Fruit fly (Drosophila melanogaster): ENCODE measurements around the gene csw.

csw gene

DNA sequence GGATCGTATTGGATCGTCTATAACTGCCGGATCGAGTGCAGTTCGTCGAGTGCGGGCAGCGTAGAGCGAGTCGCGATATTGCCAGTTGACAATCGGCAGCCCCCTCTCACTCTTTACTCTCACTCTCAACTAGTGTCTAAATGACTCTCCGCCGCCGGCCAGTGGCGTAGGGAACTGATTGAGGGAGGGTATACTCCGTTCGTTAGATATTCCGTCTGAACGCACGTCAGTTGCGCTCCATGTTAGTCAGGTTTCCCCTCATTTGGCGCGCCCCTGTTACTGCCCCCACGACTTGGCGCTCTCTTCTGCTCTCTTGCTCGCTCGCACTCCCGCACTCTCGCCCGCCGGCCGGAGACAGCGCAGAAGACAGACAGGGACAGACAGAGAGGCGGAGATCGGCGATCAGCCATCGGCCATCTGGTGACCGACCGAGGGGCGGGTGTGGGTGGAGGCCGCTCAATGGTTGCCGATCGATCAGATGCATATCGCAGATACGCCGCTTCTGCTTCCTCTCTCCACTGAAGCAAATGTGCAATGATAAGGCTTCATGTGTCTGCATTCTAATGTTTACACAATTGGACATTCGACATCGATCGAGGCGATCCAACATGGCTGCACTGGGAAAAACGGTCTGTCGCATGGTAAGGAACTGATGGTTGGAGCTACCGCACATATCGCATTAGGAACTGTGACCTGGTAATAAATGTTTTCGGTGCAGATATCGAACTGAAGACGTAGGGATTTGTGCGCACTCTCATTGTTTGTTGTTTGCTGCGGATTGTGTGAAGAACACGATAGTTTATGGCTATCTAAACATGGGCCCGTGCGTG, 43.7 kb upstream of the csw start, which contains the start of gene moody (continued):
- TF ChIP-seq CG8281 (tag; optimal IDR thresholded peaks at IDR 0.05) = peak; percentile 83
- TF ChIP-seq CG13123 (GFP tag; optimal IDR thresholded peaks at IDR 0.05) = peak; percentile 94
- no peak for TF ChIP-seq CG16813 (GFP tag; IDR thresholded peaks at IDR 0.05; ENCODE audit: partially characterized antibody)
- TF ChIP-seq lov (optimal IDR thresholded peaks at IDR 0.05) = no peak
- TF ChIP-seq lov (GFP tag; IDR thresholded peaks at IDR 0.05) = peak; percentile 98
- 0 out of 3 replicates have a peak, but pooled peaks have one; percentile 43 for TF ChIP-seq zen2 (GFP tag; IDR thresholded peaks at IDR 0.05; ENCODE audit: partially characterized antibody)
- TF ChIP-seq CG6765 (GFP tag; optimal IDR thresholded peaks at IDR 0.05) = peak; percentile 98
- peak; percentile 96 for TF ChIP-seq CG8924 (tag; optimal IDR thresholded peaks at IDR 0.05)
- peak; percentile 97 for TF ChIP-seq maf-S (GFP tag; optimal IDR thresholded peaks at IDR 0.05)
- peak; percentile 99 for TF ChIP-seq vvl (GFP tag; IDR thresholded peaks at IDR 0.05)
- peak; percentile 98 for TF ChIP-seq Meics (GFP tag; optimal IDR thresholded peaks at IDR 0.05)
- peak; percentile 86 for TF ChIP-seq Lim3 (GFP tag; IDR thresholded peaks at IDR 0.05)
- TF ChIP-seq Xrp1 (GFP tag; IDR thresholded peaks at IDR 0.05) = peak; percentile 98
- TF ChIP-seq NC2α (GFP tag; optimal IDR thresholded peaks at IDR 0.05) = peak; percentile 93
- TF ChIP-seq NFAT (GFP tag; IDR thresholded peaks at IDR 0.05) = peak; percentile 100
- peak; percentile 99 for TF ChIP-seq lmd (GFP tag; IDR thresholded peaks at IDR 0.05)
- peak; percentile 94 for TF ChIP-seq scrt (GFP tag; optimal IDR thresholded peaks at IDR 0.05)
- peak; percentile 97 for TF ChIP-seq CG3726 (GFP tag; IDR thresholded peaks at IDR 0.05)
- TF ChIP-seq Nf-YA (GFP tag; IDR thresholded peaks at IDR 0.05) = peak; percentile 96
- peak; percentile 97 for TF ChIP-seq Optix (GFP tag; IDR thresholded peaks at IDR 0.05)
- TF ChIP-seq CG12391 (tag; optimal IDR thresholded peaks at IDR 0.05) = peak; percentile 95
- peak; percentile 98 for TF ChIP-seq MBD-R2 (GFP tag; IDR thresholded peaks at IDR 0.05)
- peak; percentile 98 for TF ChIP-seq cas (GFP tag; IDR thresholded peaks at IDR 0.05)
- peak; percentile 98 for TF ChIP-seq CG12659 (GFP tag; optimal IDR thresholded peaks at IDR 0.05)
- TF ChIP-seq Tbp (GFP tag; optimal IDR thresholded peaks at IDR 0.05) = no peak
- TF ChIP-seq HmgZ (tag; optimal IDR thresholded peaks at IDR 0.05) = peak; percentile 99
- TF ChIP-seq sqz (GFP tag; optimal IDR thresholded peaks at IDR 0.05) = peak; percentile 63
- TF ChIP-seq org-1 (GFP tag; optimal IDR thresholded peaks at IDR 0.05) = peak; percentile 95
- TF ChIP-seq CG7839 (tag; optimal IDR thresholded peaks at IDR 0.05) = peak; percentile 96
- peak; percentile 35 for TF ChIP-seq CG9797 (GFP tag; optimal IDR thresholded peaks at IDR 0.05)
- peak; percentile 85 for TF ChIP-seq abd-A (tag; optimal IDR thresholded peaks at IDR 0.05)
- peak; percentile 98 for TF ChIP-seq CG12071 (GFP tag; optimal IDR thresholded peaks at IDR 0.05)
- TF ChIP-seq chinmo (GFP tag; IDR thresholded peaks at IDR 0.05; ENCODE audit: partially characterized antibody) = peak; percentile 88; the same call in 1 of the 4 replicates
- TF ChIP-seq nerfin-2 (GFP tag; IDR thresholded peaks at IDR 0.05; ENCODE audit: partially characterized antibody) = no peak
- TF ChIP-seq CG18599 (GFP tag; optimal IDR thresholded peaks at IDR 0.05) = peak; percentile 99
- peak; percentile 96 for TF ChIP-seq B-H1 (GFP tag; IDR thresholded peaks at IDR 0.05)
- peak; percentile 89 for TF ChIP-seq btn (GFP tag; optimal IDR thresholded peaks at IDR 0.05)
- peak; percentile 92 for TF ChIP-seq D19B (GFP tag; optimal IDR thresholded peaks at IDR 0.05)
- TF ChIP-seq fu2 (GFP tag; optimal IDR thresholded peaks at IDR 0.05) = peak; percentile 96
- peak; percentile 92 to 97 for TF ChIP-seq Hr51 (GFP tag; optimal IDR thresholded peaks at IDR 0.05)
- TF ChIP-seq Hr39 (optimal IDR thresholded peaks at IDR 0.05) = no peak
- peak; percentile 95 for TF ChIP-seq grau (tag; optimal IDR thresholded peaks at IDR 0.05)
- peak; percentile 87 for TF ChIP-seq CG7357 (GFP tag; IDR thresholded peaks at IDR 0.05)
- TF ChIP-seq zfh2 (GFP tag; optimal IDR thresholded peaks at IDR 0.05) = peak; percentile 98
- TF ChIP-seq Jarid2 (GFP tag; optimal IDR thresholded peaks at IDR 0.05) = peak; percentile 83
- peak; percentile 97 for TF ChIP-seq CG4730 (GFP tag; IDR thresholded peaks at IDR 0.05)
- TF ChIP-seq CG2120 (GFP tag; optimal IDR thresholded peaks at IDR 0.05) = peak; percentile 99
- no peak for TF ChIP-seq Sin3A (optimal IDR thresholded peaks at IDR 0.05)
- TF ChIP-seq CG4854 (GFP tag; optimal IDR thresholded peaks at IDR 0.05) = peak; percentile 92
- no peak for TF ChIP-seq corto (GFP tag; optimal IDR thresholded peaks at IDR 0.05)

Measured in whole organism, embryonic.